Fruit fly (Drosophila melanogaster) whole organism, embryonic: Measurements from ENCODE around the gene CG3301.

Experiments
- Asciz ChIP-seq: fragments of 200-800 bp; sonication (Bioruptor generic); optimal IDR thresholded peaks from 2 replicates; lab custom pipeline; 2017; ENCODE audit warnings: missing biosample characterization, mild to moderate bottlenecking, missing genetic modification characterization, missing genetic modification reagents
- Atf3 ChIP-seq: fragments of 200-800 bp; sonication (Bioruptor generic); optimal IDR thresholded peaks from 3 replicates; lab custom pipeline; 2016; ENCODE audit warnings: missing biosample characterization, missing genetic modification characterization
- B-H2 ChIP-seq: fragments of 200-800 bp; sonication (Bioruptor generic); optimal IDR thresholded peaks from 2 replicates; lab custom pipeline; 2018; ENCODE audit warnings: missing biosample characterization, mild to moderate bottlenecking, missing genetic modification characterization
- Blimp-1 ChIP-seq: fragments of 200-800 bp; sonication (Bioruptor generic); optimal IDR thresholded peaks from 3 replicates; lab custom pipeline; 2018; ENCODE audit warnings: missing biosample characterization, missing genetic modification characterization, mild to moderate bottlenecking, moderate library complexity, missing genetic modification reagents
- BtbVII ChIP-seq: fragments of 200-800 bp; sonication (Bioruptor generic); optimal IDR thresholded peaks from 3 replicates; lab custom pipeline; 2017; ENCODE audit warnings: missing biosample characterization, mild to moderate bottlenecking, missing genetic modification characterization
- CG1024 ChIP-seq: fragments of 200-800 bp; sonication (Bioruptor generic); IDR thresholded peaks from 2 replicates; pipeline ENCODE4 v1.3.6; 2022; ENCODE audit warnings: missing biosample characterization, missing genetic modification characterization
- CG10366 ChIP-seq: fragments of 200-800 bp; sonication (Bioruptor generic); IDR thresholded peaks from 2 replicates; pipeline ENCODE4 v1.3.6; 2022; ENCODE audit warnings: missing biosample characterization, missing genetic modification characterization
- CG11504 ChIP-seq: fragments of 200-800 bp; sonication (Bioruptor generic); optimal IDR thresholded peaks from 3 replicates; lab custom pipeline; 2019; ENCODE audit warnings: missing biosample characterization, mild to moderate bottlenecking, missing genetic modification characterization, moderate library complexity
- CG1233 ChIP-seq: fragments of 200-800 bp; sonication (Bioruptor generic); optimal IDR thresholded peaks from 4 replicates; lab custom pipeline; 2018; ENCODE audit warnings: missing biosample characterization, mild to moderate bottlenecking, missing genetic modification characterization
- CG13123 ChIP-seq: fragments of 200-800 bp; sonication (Bioruptor generic); optimal IDR thresholded peaks from 2 replicates; lab custom pipeline; 2016; ENCODE audit warnings: missing biosample characterization, missing genetic modification characterization
- CG14667 ChIP-seq: fragments of 200-800 bp; sonication (Bioruptor generic); IDR thresholded peaks from 2 replicates; pipeline ENCODE4 v1.3.6; 2022; ENCODE audit warnings: missing biosample characterization, missing genetic modification characterization
- CG15479 ChIP-seq: fragments of 200-800 bp; sonication (Bioruptor generic); optimal IDR thresholded peaks from 3 replicates; lab custom pipeline; 2019; ENCODE audit warnings: missing biosample characterization, mild to moderate bottlenecking, missing genetic modification characterization, moderate library complexity
- CG17359 ChIP-seq: fragments of 200-800 bp; sonication (Bioruptor generic); optimal IDR thresholded peaks from 3 replicates; lab custom pipeline; 2018; ENCODE audit warnings: missing biosample characterization, mild to moderate bottlenecking, missing genetic modification characterization, moderate library complexity
- CG2712 ChIP-seq: fragments of 200-800 bp; optimal IDR thresholded peaks from 3 replicates; lab custom pipeline; 2019; ENCODE audit warnings: missing biosample characterization, mild to moderate bottlenecking, missing genetic modification characterization, moderate library complexity
- CG2889 ChIP-seq: fragments of 200-800 bp; sonication (Bioruptor generic); IDR thresholded peaks from 3 replicates; pipeline ENCODE4 v1.3.6; 2022; ENCODE audit warnings: missing biosample characterization, missing genetic modification characterization
- CG30431 ChIP-seq: fragments of 200-800 bp; sonication (Bioruptor generic); optimal IDR thresholded peaks from 2 replicates; lab custom pipeline; 2017; ENCODE audit warnings: missing biosample characterization, missing genetic modification characterization
- CG3163 ChIP-seq: fragments of 200-800 bp; sonication (Bioruptor generic); optimal IDR thresholded peaks from 3 replicates; lab custom pipeline; 2016; ENCODE audit warnings: missing biosample characterization, missing genetic modification characterization
- CG3995 ChIP-seq: fragments of 200-800 bp; sonication (Bioruptor generic); optimal IDR thresholded peaks from 3 replicates; lab custom pipeline; 2016; ENCODE audit warnings: missing biosample characterization, missing genetic modification characterization
- CG4282 ChIP-seq: fragments of 200-800 bp; sonication (Bioruptor generic); optimal IDR thresholded peaks from 2 replicates; lab custom pipeline; 2016; ENCODE audit warnings: missing biosample characterization, missing genetic modification characterization
- CG6683 ChIP-seq: fragments of 200-800 bp; sonication (Bioruptor generic); optimal IDR thresholded peaks from 2 replicates; lab custom pipeline; 2017; ENCODE audit warnings: missing biosample characterization, mild to moderate bottlenecking, missing genetic modification characterization, missing genetic modification reagents
- CG7745 ChIP-seq: fragments of 200-800 bp; sonication (Bioruptor generic); optimal IDR thresholded peaks from 2 replicates; lab custom pipeline; 2018; ENCODE audit warnings: missing biosample characterization, mild to moderate bottlenecking, missing genetic modification characterization, moderate library complexity
- Chrac-16 ChIP-seq: fragments of 200-800 bp; sonication (Bioruptor generic); optimal IDR thresholded peaks from 3 replicates; lab custom pipeline; 2016; ENCODE audit warnings: missing biosample characterization, missing genetic modification characterization
- CkIIα-i1 ChIP-seq: fragments of 200-800 bp; sonication (Bioruptor generic); IDR thresholded peaks from 2 replicates; pipeline ENCODE4 v1.3.6; 2022; ENCODE audit warnings: missing biosample characterization, missing genetic modification characterization
- D19B ChIP-seq: fragments of 200-800 bp; sonication (Bioruptor generic); optimal IDR thresholded peaks from 2 replicates; lab custom pipeline; 2017; ENCODE audit warnings: missing biosample characterization, mild to moderate bottlenecking, missing genetic modification characterization
- Dad ChIP-seq: fragments of 200-800 bp; sonication (Bioruptor generic); optimal IDR thresholded peaks from 3 replicates; lab custom pipeline; 2016; ENCODE audit warnings: missing biosample characterization, missing genetic modification characterization
- Eip74EF ChIP-seq, 2 experiments: fragments of 200-800 bp in 1 of 2; fragments of >200 bp in 1 of 2; sonication (Bioruptor generic) in 1 of 2; optimal IDR thresholded peaks; 2 replicates each; lab custom pipeline; 2017 to 2019; ENCODE audit warnings: missing biosample characterization in 2 of 2, missing genetic modification characterization in 2 of 2, mild to moderate bottlenecking in 1 of 2, moderate library complexity in 1 of 2
- Gug ChIP-seq: fragments of 200-800 bp; sonication (Bioruptor generic); IDR thresholded peaks from 4 replicates; pipeline ENCODE4 v1.3.6; 2022; ENCODE audit warnings: missing biosample characterization, missing genetic modification characterization
- Kr ChIP-seq: fragments of 200-800 bp; sonication (Bioruptor generic); optimal IDR thresholded peaks from 2 replicates; lab custom pipeline; 2017; ENCODE audit warnings: missing biosample characterization, mild to moderate bottlenecking, missing genetic modification characterization
- Lim3 ChIP-seq: fragments of 200-800 bp; sonication (Bioruptor generic); IDR thresholded peaks from 2 replicates; pipeline ENCODE4 v1.3.6; 2022; ENCODE audit warnings: missing biosample characterization, missing genetic modification characterization
- Nf-YA ChIP-seq: fragments of 200-800 bp; sonication (Bioruptor generic); IDR thresholded peaks from 2 replicates; pipeline ENCODE4 v1.3.6; 2022; ENCODE audit warnings: missing biosample characterization, missing genetic modification characterization
- Nf-YC ChIP-seq: fragments of 200-800 bp; optimal IDR thresholded peaks from 3 replicates; lab custom pipeline; 2019; ENCODE audit warnings: missing biosample characterization, mild to moderate bottlenecking, missing genetic modification characterization, moderate library complexity
- Sin3A ChIP-seq: fragments of >200 bp; optimal IDR thresholded peaks from 2 replicates; lab custom pipeline; 2018
- Sox100B ChIP-seq: fragments of 200-800 bp; sonication (Bioruptor generic); optimal IDR thresholded peaks from 3 replicates; lab custom pipeline; 2018; ENCODE audit warnings: missing biosample characterization, mild to moderate bottlenecking, missing genetic modification characterization
- Trl ChIP-seq, 3 experiments: fragments of >200 bp in 2 of 3; fragments of 200-800 bp in 1 of 3; sonication (Bioruptor generic) in 1 of 3; optimal IDR thresholded peaks; 2 replicates in 1 of 3; 3 replicates in 2 of 3; lab custom pipeline; 2016 to 2017; ENCODE audit warnings: missing biosample characterization in 1 of 3, missing genetic modification characterization in 1 of 3
- ato ChIP-seq: fragments of 200-800 bp; sonication (Bioruptor generic); IDR thresholded peaks from 2 replicates; pipeline ENCODE4 v1.3.6; 2022; ENCODE audit warnings: missing biosample characterization, missing genetic modification characterization; ENCODE audit not compliant: partially characterized antibody
- ci ChIP-seq: fragments of 200-800 bp; sonication (Bioruptor generic); IDR thresholded peaks from 3 replicates; pipeline ENCODE4 v1.3.6; 2022; ENCODE audit warnings: missing biosample characterization, missing genetic modification characterization
- ems ChIP-seq: fragments of 200-800 bp; sonication (Bioruptor generic); optimal IDR thresholded peaks from 3 replicates; lab custom pipeline; 2016; ENCODE audit warnings: missing biosample characterization, missing genetic modification characterization
- en ChIP-seq: fragments of 200-800 bp; sonication (Bioruptor generic); optimal IDR thresholded peaks from 2 replicates; lab custom pipeline; 2016; ENCODE audit warnings: missing biosample characterization, missing genetic modification characterization
- gcm2 ChIP-seq: fragments of 200-800 bp; sonication (Bioruptor generic); optimal IDR thresholded peaks from 2 replicates; lab custom pipeline; 2016; ENCODE audit warnings: missing biosample characterization, missing genetic modification characterization
- klu ChIP-seq: fragments of 200-800 bp; sonication (Bioruptor generic); IDR thresholded peaks from 2 replicates; pipeline ENCODE4 v1.3.6; 2022; ENCODE audit warnings: missing biosample characterization, missing genetic modification characterization
- nau ChIP-seq: fragments of 200-800 bp; sonication (Bioruptor generic); optimal IDR thresholded peaks from 3 replicates; lab custom pipeline; 2017; ENCODE audit warnings: missing biosample characterization, mild to moderate bottlenecking, missing genetic modification characterization, missing genetic modification reagents
- phol ChIP-seq: fragments of 200-800 bp; sonication (Bioruptor generic); optimal IDR thresholded peaks from 3 replicates; lab custom pipeline; 2018; ENCODE audit warnings: missing biosample characterization, mild to moderate bottlenecking, missing genetic modification characterization, moderate library complexity
- ranshi ChIP-seq: fragments of 200-800 bp; sonication (Bioruptor generic); IDR thresholded peaks from 2 replicates; pipeline ENCODE4 v1.3.6; 2022; ENCODE audit warnings: missing biosample characterization, missing genetic modification characterization
- ro ChIP-seq: fragments of 200-800 bp; sonication (Bioruptor generic); IDR thresholded peaks from 2 replicates; pipeline ENCODE4 v1.3.6; 2022; ENCODE audit warnings: missing biosample characterization, missing genetic modification characterization
- slp2 ChIP-seq: fragments of 200-800 bp; sonication (Bioruptor generic); optimal IDR thresholded peaks from 2 replicates; lab custom pipeline; 2016; ENCODE audit warnings: missing biosample characterization, missing genetic modification characterization
- tgo ChIP-seq: fragments of 200-800 bp; sonication (Bioruptor generic); IDR thresholded peaks from 3 replicates; pipeline ENCODE4 v1.3.6; 2022; ENCODE audit warnings: missing biosample characterization, missing genetic modification characterization
- tll ChIP-seq, 2 experiments: fragments of 200-800 bp in 1 of 2; fragments of >200 bp in 1 of 2; sonication (Bioruptor generic) in 1 of 2; optimal IDR thresholded peaks; 2 replicates each; lab custom pipeline; 2017 to 2019; ENCODE audit warnings: missing biosample characterization in 2 of 2, missing genetic modification characterization in 2 of 2, mild to moderate bottlenecking in 1 of 2, moderate library complexity in 1 of 2
- usp ChIP-seq: fragments of >200 bp; optimal IDR thresholded peaks from 2 replicates; lab custom pipeline; 2017; ENCODE audit warnings: missing biosample characterization, missing genetic modification characterization
- zen ChIP-seq: fragments of 200-800 bp; sonication (Bioruptor generic); optimal IDR thresholded peaks from 3 replicates; lab custom pipeline; 2018; ENCODE audit warnings: missing biosample characterization, mild to moderate bottlenecking, missing genetic modification characterization, moderate library complexity
- zfh1 ChIP-seq: fragments of 200-800 bp; sonication (Bioruptor generic); IDR thresholded peaks from 3 replicates; pipeline ENCODE4 v1.3.6; 2022; ENCODE audit warnings: missing biosample characterization, missing genetic modification characterization

The CG3301 gene

DNA sequence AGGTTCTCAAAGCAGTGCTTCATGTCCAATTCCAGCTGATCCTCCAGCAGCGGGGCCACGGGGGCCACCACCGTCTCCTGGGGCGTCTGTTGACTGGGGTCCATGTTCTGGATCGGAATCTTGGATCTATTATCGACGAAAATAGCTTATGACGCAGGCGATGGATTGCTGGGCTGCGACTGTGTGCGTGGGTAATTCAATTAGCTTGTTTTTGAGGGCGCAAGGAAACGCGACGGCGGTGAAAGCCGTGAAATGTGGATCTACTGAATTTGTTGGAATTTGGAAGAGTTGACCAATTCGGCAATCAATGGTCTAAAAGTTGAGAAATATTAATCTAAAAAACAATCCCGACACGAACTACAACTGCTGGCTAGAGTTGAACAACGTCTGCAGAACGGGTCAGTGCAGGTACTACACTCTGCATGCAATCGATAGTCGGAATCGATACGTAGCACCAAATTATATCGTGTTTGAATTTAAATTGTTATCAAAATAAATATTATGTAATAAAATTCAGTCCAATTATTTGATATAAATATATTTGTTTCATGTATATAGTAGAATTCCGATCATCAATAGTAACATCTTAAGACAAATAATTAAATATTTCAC is 2.5 kb downstream of the CG3301 start, which contains the start of gene CG3308 (continued):
- no peak for TF ChIP-seq ranshi (GFP tag; lab: Robert Waterston, UW)
- TF ChIP-seq CG1024 = no peak
- no peak for TF ChIP-seq CkIIα-i1 (GFP tag; lab: Robert Waterston, UW)
- TF ChIP-seq CG1233 (GFP tag; lab: Kevin White, UChicago) = no peak
- TF ChIP-seq CG30431 = no peak
- TF ChIP-seq phol (tag; lab: Kevin White, UChicago) = peak; percentile 45
- TF ChIP-seq CG15479 (GFP tag; lab: Kevin White, UChicago) = no peak
- no peak for TF ChIP-seq CG2889 (GFP tag; lab: Robert Waterston, UW)
- peak; percentile 67 for TF ChIP-seq ems (GFP tag; lab: Kevin White, UChicago)
- TF ChIP-seq CG11504 (tag; lab: Kevin White, UChicago) = no peak
- TF ChIP-seq ro (GFP tag; lab: Robert Waterston, UW) = no peak
- no peak for TF ChIP-seq CG7745 (tag; lab: Kevin White, UChicago)
- peak; percentile 13 for TF ChIP-seq BtbVII (GFP tag; lab: Kevin White, UChicago)
- no peak for TF ChIP-seq CG6683 (GFP tag; lab: Kevin White, UChicago)
- TF ChIP-seq Eip74EF (GFP tag; optimal IDR thresholded peaks at IDR 0.05; lab: Kevin White, UChicago) = no peak
- peak; percentile 69; the same call in 1 of the 2 replicates for TF ChIP-seq ato
- TF ChIP-seq Atf3 (GFP tag; lab: Kevin White, UChicago) = peak; percentile 14
- TF ChIP-seq CG13123 (GFP tag; lab: Kevin White, UChicago) = no peak
- no peak for TF ChIP-seq Kr (GFP tag; lab: Kevin White, UChicago)
- TF ChIP-seq CG3995 = peak; percentile 23
- TF ChIP-seq Lim3 (GFP tag; lab: Robert Waterston, UW) = no peak
- TF ChIP-seq zen = no peak
- peak; percentile 55; the same call in 1 of the 3 replicates for TF ChIP-seq zfh1
- peak; percentile 40; the same call in 1 of the 4 replicates for TF ChIP-seq Gug
- TF ChIP-seq ci (GFP tag; lab: Robert Waterston, UW) = 0 out of 3 replicates have a peak, but pooled peaks have one; percentile 8
- TF ChIP-seq nau (GFP tag; lab: Kevin White, UChicago) = no peak
- TF ChIP-seq Sox100B (GFP tag; lab: Kevin White, UChicago) = no peak
- no peak for TF ChIP-seq CG10366 (GFP tag; lab: Robert Waterston, UW)
- peak; percentile 47 for TF ChIP-seq CG2712
- TF ChIP-seq Chrac-16 = no peak
- TF ChIP-seq Asciz (GFP tag; lab: Kevin White, UChicago) = no peak
- TF ChIP-seq tgo (GFP tag; lab: Robert Waterston, UW) = no peak
- TF ChIP-seq CG3163 = no peak
- TF ChIP-seq Nf-YA (GFP tag; lab: Robert Waterston, UW) = no peak
- no peak for TF ChIP-seq slp2 (GFP tag; lab: Kevin White, UChicago)
- TF ChIP-seq en (GFP tag; lab: Kevin White, UChicago) = no peak
- TF ChIP-seq usp (GFP tag; lab: Kevin White, UChicago) = no peak
- no peak for TF ChIP-seq CG14667 (GFP tag; lab: Robert Waterston, UW)
- peak; percentile 33 for TF ChIP-seq CG17359 (tag; lab: Kevin White, UChicago)
- TF ChIP-seq B-H2 (GFP tag; lab: Kevin White, UChicago) = peak; percentile 61
- TF ChIP-seq Trl (optimal IDR thresholded peaks at IDR 0.05; lab: Kevin White, UChicago) = no peak
- TF ChIP-seq Trl (GFP tag; optimal IDR thresholded peaks at IDR 0.05; lab: Kevin White, UChicago) = no peak
- TF ChIP-seq CG4282 (GFP tag; lab: Kevin White, UChicago) = no peak
- no peak for TF ChIP-seq gcm2 (GFP tag; lab: Kevin White, UChicago)
- TF ChIP-seq tll (GFP tag; optimal IDR thresholded peaks at IDR 0.05; lab: Kevin White, UChicago) = no peak
- TF ChIP-seq Dad (GFP tag; lab: Kevin White, UChicago) = peak; percentile 45
- TF ChIP-seq Nf-YC (tag; lab: Kevin White, UChicago) = no peak
- TF ChIP-seq Sin3A = peak; percentile 33
- no peak for TF ChIP-seq D19B
- TF ChIP-seq klu (GFP tag; lab: Robert Waterston, UW) = no peak
- no peak for TF ChIP-seq Blimp-1 (GFP tag; lab: Kevin White, UChicago)
